Worm (Caenorhabditis elegans): ENCODE measurements around the gene F31D4.5.

- TF ChIP-seq snpc-4 (tag; optimal IDR thresholded peaks at IDR 0.05) (no peak), nhr-28 (tag; optimal IDR thresholded peaks at IDR 0.05) (no peak), aly-2 (tag; optimal IDR thresholded peaks at IDR 0.05) (no peak), elt-3 (tag; optimal IDR thresholded peaks at IDR 0.05) (no peak), lin-39 (tag; optimal IDR thresholded peaks at IDR 0.05) (no peak), unc-39 (tag; optimal IDR thresholded peaks at IDR 0.05) (no peak), ceh-9 (tag; optimal IDR thresholded peaks at IDR 0.05) (no peak), egl-27 (tag; optimal IDR thresholded peaks at IDR 0.05) (no peak), fos-1 (tag; optimal IDR thresholded peaks at IDR 0.05) (no peak), mdl-1 (tag; optimal IDR thresholded peaks at IDR 0.05) (no peak), lin-15B (tag; optimal IDR thresholded peaks at IDR 0.05) (no peak), nhr-237 (tag; optimal IDR thresholded peaks at IDR 0.05) (no peak)
These were observed 19.3 kb downstream of the F31D4.5 start for ce11 chrV:20873144-20873543.

All from whole organism, L3 larva.